Worm (Caenorhabditis elegans) whole organism, L1 larva: ENCODE measurements around the gene F13H8.2.
A peak's percentile ranks its signal among the peaks of the same experiment; 100 is the strongest.

ENCODE experiments used
- ceh-8 ChIP-seq: fragments of 200-800 bp; sonication (Bioruptor generic); optimal IDR thresholded peaks from 2 replicates; lab custom pipeline; 2018; ENCODE audit warnings: mild to moderate bottlenecking, missing genetic modification characterization, moderate library complexity, missing compliant biosample characterization
- dpl-1 ChIP-seq, 3 experiments: fragments of 150-350 bp in 2 of 3; sonication (generic microtip) in 1 of 3; optimal IDR thresholded peaks; 2 replicates each; lab custom pipeline; 2014 to 2017; ENCODE audit warnings: missing biosample characterization in 3 of 3, missing genetic modification characterization in 3 of 3, missing genetic modification reagents in 3 of 3
- elt-2 ChIP-seq: sonication (generic microtip); optimal IDR thresholded peaks from 2 replicates; lab custom pipeline; 2016; ENCODE audit warnings: missing genetic modification characterization, mild to moderate bottlenecking, inconsistent platforms, missing compliant biosample characterization, missing genetic modification reagents
- lin-35 ChIP-seq, 2 experiments: fragments of 150-350 bp; optimal IDR thresholded peaks; 2 replicates each; lab custom pipeline; 2014; ENCODE audit warnings: missing biosample characterization in 2 of 2, missing genetic modification characterization in 2 of 2, missing genetic modification reagents in 2 of 2
- lin-39 ChIP-seq: fragments of 150-350 bp; optimal IDR thresholded peaks from 2 replicates; lab custom pipeline; 2014; ENCODE audit warnings: missing biosample characterization, missing genetic modification reagents, missing genetic modification characterization
- nhr-11 ChIP-seq: fragments of 150-350 bp; optimal IDR thresholded peaks from 2 replicates; lab custom pipeline; 2014; ENCODE audit warnings: missing biosample characterization, missing genetic modification characterization
- nhr-28 ChIP-seq: fragments of 150-350 bp; optimal IDR thresholded peaks from 2 replicates; lab custom pipeline; 2014; ENCODE audit warnings: missing biosample characterization, missing genetic modification characterization
- nhr-76 ChIP-seq: sonication (generic microtip); optimal IDR thresholded peaks from 2 replicates; lab custom pipeline; 2017; ENCODE audit warnings: missing biosample characterization, missing genetic modification characterization
- nhr-77 ChIP-seq: fragments of 150-350 bp; optimal IDR thresholded peaks from 2 replicates; lab custom pipeline; 2014; ENCODE audit warnings: missing biosample characterization, missing genetic modification characterization
- nhr-85 ChIP-seq: sonication (generic microtip); peaks from one replicate; lab custom pipeline; 2016; ENCODE audit warnings: missing genetic modification characterization, inconsistent platforms, missing compliant biosample characterization
- snpc-4 ChIP-seq: fragments of 150-350 bp; optimal IDR thresholded peaks from 2 replicates; lab custom pipeline; 2014; ENCODE audit warnings: missing biosample characterization, missing genetic modification characterization
- unc-98 ChIP-seq: fragments of 200-800 bp; sonication (Bioruptor generic); IDR thresholded peaks from 2 replicates; pipeline ENCODE4 v1.3.6; 2022; ENCODE audit warnings: missing genetic modification characterization, missing compliant biosample characterization
- zag-1 ChIP-seq: fragments of 150-350 bp; optimal IDR thresholded peaks from 2 replicates; lab custom pipeline; 2014; ENCODE audit warnings: missing biosample characterization, missing genetic modification characterization
- ztf-4 ChIP-seq: fragments of 150-350 bp; optimal IDR thresholded peaks from 2 replicates; lab custom pipeline; 2014; ENCODE audit warnings: missing biosample characterization, missing genetic modification characterization

DNA sequence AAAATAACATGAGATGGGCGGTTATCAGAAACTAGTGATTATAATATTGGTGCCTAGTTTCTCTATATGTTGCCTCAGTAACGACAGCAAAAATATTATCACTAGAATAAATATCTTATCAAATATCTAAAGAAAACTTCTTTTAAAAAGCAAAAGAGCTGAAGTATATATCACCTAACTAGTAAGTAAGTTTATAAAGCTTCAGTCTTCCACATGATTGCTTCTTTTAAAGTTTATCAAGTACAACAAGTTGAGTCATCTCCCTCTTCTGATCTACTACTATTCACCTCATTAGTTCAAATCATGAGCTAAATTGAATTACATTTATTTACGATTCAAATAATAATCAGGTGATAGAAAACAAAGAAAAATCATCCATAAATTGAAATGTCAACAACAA lies 17.9 kb downstream of the F13H8.2 start:
- TF ChIP-seq nhr-28 (tag; lab: Kevin White, UChicago) (no peak), nhr-76 (tag; lab: Kevin White, UChicago) (no peak), zag-1 (tag; lab: Kevin White, UChicago) (no peak), nhr-77 (tag; lab: Kevin White, UChicago) (no peak), lin-39 (no peak), snpc-4 (tag; lab: Kevin White, UChicago) (no peak), nhr-85 (tag; lab: Kevin White, UChicago) (no peak), ceh-8 (GFP tag; lab: Kevin White, UChicago) (peak; percentile 87), unc-98 (no peak), elt-2 (tag; lab: Kevin White, UChicago) (no peak), dpl-1 (GFP tag; optimal IDR thresholded peaks at IDR 0.05; lab: Kevin White, UChicago) (no peak), nhr-11 (tag; lab: Kevin White, UChicago) (no peak), ztf-4 (tag; lab: Kevin White, UChicago) (no peak), lin-35 (GFP tag; optimal IDR thresholded peaks at IDR 0.05; lab: Kevin White, UChicago) (no peak)
